Fruit fly (Drosophila melanogaster): ENCODE results near the gene Neurochondrin.

Neurochondrin gene

dm6 chr3R:6430206-6430605, 38.0 kb upstream of the Neurochondrin start:
- no peak for TF ChIP-seq ttk (optimal IDR thresholded peaks at IDR 0.05)
- TF ChIP-seq h (optimal IDR thresholded peaks at IDR 0.05), result no peak
- TF ChIP-seq insv (optimal IDR thresholded peaks at IDR 0.05), result no peak
- TF ChIP-seq Myc (optimal IDR thresholded peaks at IDR 0.05), result no peak
- no peak for TF ChIP-seq Sin3A (optimal IDR thresholded peaks at IDR 0.05)
- no peak for TF ChIP-seq psq (optimal IDR thresholded peaks at IDR 0.05)

dm6 chr3R:6432321-6432720, 35.9 kb upstream of the Neurochondrin start:
- no peak for TF ChIP-seq insv (optimal IDR thresholded peaks at IDR 0.05)
- no peak for TF ChIP-seq Sin3A (optimal IDR thresholded peaks at IDR 0.05)
- TF ChIP-seq psq (optimal IDR thresholded peaks at IDR 0.05), result no peak

dm6 chr3R:6432784-6433469, 35.3 kb upstream of the Neurochondrin start:
- TF ChIP-seq ttk (optimal IDR thresholded peaks at IDR 0.05), result no peak
- no peak for TF ChIP-seq Sin3A (optimal IDR thresholded peaks at IDR 0.05)
- TF ChIP-seq h (optimal IDR thresholded peaks at IDR 0.05), result no peak
- no peak for TF ChIP-seq insv (optimal IDR thresholded peaks at IDR 0.05)
- TF ChIP-seq psq (optimal IDR thresholded peaks at IDR 0.05), result no peak

dm6 chr3R:6433885-6434284, 34.4 kb upstream of the Neurochondrin start:
- TF ChIP-seq psq (optimal IDR thresholded peaks at IDR 0.05) (no peak), ttk (optimal IDR thresholded peaks at IDR 0.05) (no peak)

dm6 chr3R:6435219-6435618, 33.0 kb upstream of the Neurochondrin start:
- TF ChIP-seq ttk (optimal IDR thresholded peaks at IDR 0.05) (no peak), h (optimal IDR thresholded peaks at IDR 0.05) (no peak)

DNA sequence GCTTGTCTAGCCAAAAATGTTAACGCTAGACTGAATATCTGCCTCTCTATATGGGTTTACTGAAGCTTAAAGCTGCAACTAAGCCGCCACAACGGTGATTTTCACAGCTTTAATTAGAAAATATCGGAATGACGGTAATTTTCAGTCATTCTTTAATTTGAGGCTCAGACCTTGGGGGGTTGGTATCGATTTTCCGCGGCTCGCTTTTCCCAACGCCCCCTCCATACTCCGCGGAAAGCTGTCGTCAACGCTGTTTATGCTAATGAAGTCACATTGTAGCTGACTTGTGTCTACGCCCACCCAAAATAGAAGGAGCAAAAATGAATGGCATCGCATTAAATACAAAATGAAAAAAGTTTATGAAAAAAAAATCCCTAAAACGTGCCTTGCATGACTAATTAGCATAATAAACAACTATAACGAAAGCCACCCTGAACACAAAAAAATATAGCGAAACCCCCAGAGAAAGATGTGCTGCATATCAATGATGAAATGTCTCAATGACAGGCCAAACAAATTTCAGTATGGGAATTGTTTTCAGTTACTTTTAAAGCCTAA, 32.4 kb upstream of the Neurochondrin start:
- no peak for TF ChIP-seq insv (optimal IDR thresholded peaks at IDR 0.05)
- TF ChIP-seq Myc (optimal IDR thresholded peaks at IDR 0.05), result no peak
- no peak for TF ChIP-seq ttk (optimal IDR thresholded peaks at IDR 0.05)
- TF ChIP-seq h (optimal IDR thresholded peaks at IDR 0.05), result no peak
- TF ChIP-seq psq (optimal IDR thresholded peaks at IDR 0.05), result no peak
- no peak for TF ChIP-seq Sin3A (optimal IDR thresholded peaks at IDR 0.05)

DNA sequence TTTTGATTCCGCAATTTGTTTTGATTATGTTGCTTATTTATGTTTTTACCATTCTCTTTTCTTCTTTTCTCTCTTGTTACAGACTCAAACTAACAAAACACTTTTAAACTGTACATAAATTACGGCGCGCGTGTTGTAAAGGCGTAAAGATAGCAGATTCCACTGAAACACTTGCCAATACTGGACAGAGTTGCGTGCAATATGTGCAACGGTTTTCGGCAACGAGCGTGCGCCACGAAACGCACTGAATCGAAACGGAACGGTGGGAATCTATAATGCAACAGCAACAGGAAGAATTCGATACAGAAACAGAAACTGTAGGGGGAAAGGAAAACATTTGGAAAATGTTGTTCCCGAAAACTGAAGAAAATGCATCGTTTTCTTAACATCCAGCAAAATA, 31.6 kb upstream of the Neurochondrin start:
- TF ChIP-seq ttk (optimal IDR thresholded peaks at IDR 0.05) (no peak), Sin3A (optimal IDR thresholded peaks at IDR 0.05) (no peak), insv (optimal IDR thresholded peaks at IDR 0.05) (no peak), Myc (optimal IDR thresholded peaks at IDR 0.05) (no peak), psq (optimal IDR thresholded peaks at IDR 0.05) (no peak), h (optimal IDR thresholded peaks at IDR 0.05) (no peak)

DNA sequence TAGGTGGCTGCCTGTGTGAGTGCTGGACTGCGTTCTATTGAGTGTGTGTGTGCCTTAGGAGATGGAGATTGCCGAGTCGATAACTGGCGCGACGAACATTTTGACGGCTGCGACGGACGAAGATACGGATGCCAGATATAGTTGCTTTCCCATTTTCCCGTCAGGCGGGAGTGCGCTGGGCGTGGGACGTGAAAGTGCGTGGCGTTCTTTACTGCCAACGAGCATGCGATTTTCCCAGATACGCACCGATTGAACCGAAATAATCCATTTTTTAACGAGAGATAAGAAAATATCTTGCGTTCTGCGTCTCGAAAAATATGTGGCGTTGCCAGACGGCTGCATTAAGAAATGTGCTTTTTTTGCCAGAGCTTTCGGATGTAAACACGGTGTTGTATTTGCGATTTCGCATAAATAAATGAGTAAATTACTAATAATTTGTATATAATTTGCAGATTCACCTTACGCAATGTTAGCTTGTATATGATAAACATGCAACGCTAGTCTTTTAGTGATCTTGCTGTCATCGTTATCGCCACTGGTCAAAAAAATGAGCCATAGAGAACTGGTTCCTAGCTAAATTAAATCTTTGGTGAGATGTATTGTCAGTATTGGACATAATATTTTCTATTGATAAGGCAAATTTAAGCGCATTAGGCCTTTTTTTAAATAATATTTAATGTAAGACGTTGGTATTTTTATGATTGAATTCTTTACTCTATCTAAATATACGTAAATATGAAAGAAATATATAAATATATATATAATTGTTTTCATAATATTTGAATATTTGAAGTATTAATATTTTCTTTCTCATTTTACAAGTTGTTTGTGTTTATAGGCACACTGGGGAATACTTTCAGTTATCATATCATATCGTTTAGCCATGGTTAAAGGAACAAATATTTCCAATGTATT, 11.8 kb upstream of the Neurochondrin start, which contains the start of gene CG9727:
CG9727 (minus strand) TSS at position 537 of the 915 bp plus-strand sequence.
- TF ChIP-seq insv (optimal IDR thresholded peaks at IDR 0.05), result no peak
- TF ChIP-seq h (optimal IDR thresholded peaks at IDR 0.05), result no peak
- TF ChIP-seq Myc (optimal IDR thresholded peaks at IDR 0.05), result no peak
- TF ChIP-seq Sin3A (optimal IDR thresholded peaks at IDR 0.05), result no peak
- no peak for TF ChIP-seq psq (optimal IDR thresholded peaks at IDR 0.05)
- no peak for TF ChIP-seq ttk (optimal IDR thresholded peaks at IDR 0.05)

DNA sequence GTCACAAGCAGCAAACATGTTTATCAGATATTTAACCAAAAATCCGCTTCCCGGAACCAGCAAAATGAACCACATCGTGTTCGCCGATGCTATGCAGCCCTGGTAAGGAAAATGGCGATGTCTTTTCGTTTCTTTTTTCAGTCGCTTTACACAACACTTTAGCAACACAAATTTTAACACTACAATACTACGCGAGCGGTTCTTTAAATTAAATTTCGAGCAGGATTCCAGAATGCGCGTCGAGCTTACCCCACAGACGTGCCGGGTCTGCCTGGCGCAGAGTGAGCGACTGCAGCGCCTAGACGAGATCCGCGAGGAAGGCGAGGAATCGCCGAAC, 11.2 kb upstream of the Neurochondrin start, which contains the start of gene Zif:
Zif (plus strand) TSS at position 34 of the 337 bp plus-strand sequence.
- TF ChIP-seq insv (optimal IDR thresholded peaks at IDR 0.05) (no peak), Myc (optimal IDR thresholded peaks at IDR 0.05) (no peak), Sin3A (optimal IDR thresholded peaks at IDR 0.05) (no peak), ttk (optimal IDR thresholded peaks at IDR 0.05) (no peak)

DNA sequence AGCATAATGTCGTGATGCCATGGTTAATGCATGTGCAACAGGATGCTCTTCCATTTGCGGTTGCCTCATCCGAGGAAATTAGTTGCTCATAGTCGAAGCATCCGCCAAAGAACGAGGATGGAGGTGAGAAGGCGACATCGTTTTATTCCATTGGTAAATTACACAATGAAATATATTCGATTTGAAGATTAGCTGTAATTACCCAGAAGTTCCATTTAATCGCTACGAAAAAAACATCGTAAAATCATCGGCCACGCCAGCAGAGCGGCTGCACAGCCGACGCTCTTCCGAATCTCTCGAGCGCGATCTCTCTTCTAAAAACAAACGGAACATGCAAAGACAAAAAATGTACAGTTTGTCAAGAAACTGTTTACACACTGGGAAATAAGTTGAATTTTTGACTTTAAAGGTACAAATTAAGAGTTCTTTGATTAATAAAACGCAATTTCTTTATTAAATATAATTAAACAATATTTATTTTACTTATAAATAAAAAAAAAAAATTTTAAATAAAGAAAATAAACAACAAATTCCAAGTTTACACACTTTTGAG, 7.6 kb upstream of the Neurochondrin start:
- TF ChIP-seq Sin3A (optimal IDR thresholded peaks at IDR 0.05) (no peak), h (optimal IDR thresholded peaks at IDR 0.05) (no peak), insv (optimal IDR thresholded peaks at IDR 0.05) (no peak), ttk (optimal IDR thresholded peaks at IDR 0.05) (no peak), Myc (optimal IDR thresholded peaks at IDR 0.05) (no peak), psq (optimal IDR thresholded peaks at IDR 0.05) (no peak)

- TF ChIP-seq insv (optimal IDR thresholded peaks at IDR 0.05), result no peak
- no peak for TF ChIP-seq Myc (optimal IDR thresholded peaks at IDR 0.05)
- no peak for TF ChIP-seq ttk (optimal IDR thresholded peaks at IDR 0.05)
- no peak for TF ChIP-seq h (optimal IDR thresholded peaks at IDR 0.05)
Observed at dm6 chr3R:6462978-6463377, 5.3 kb upstream of the Neurochondrin start.

DNA sequence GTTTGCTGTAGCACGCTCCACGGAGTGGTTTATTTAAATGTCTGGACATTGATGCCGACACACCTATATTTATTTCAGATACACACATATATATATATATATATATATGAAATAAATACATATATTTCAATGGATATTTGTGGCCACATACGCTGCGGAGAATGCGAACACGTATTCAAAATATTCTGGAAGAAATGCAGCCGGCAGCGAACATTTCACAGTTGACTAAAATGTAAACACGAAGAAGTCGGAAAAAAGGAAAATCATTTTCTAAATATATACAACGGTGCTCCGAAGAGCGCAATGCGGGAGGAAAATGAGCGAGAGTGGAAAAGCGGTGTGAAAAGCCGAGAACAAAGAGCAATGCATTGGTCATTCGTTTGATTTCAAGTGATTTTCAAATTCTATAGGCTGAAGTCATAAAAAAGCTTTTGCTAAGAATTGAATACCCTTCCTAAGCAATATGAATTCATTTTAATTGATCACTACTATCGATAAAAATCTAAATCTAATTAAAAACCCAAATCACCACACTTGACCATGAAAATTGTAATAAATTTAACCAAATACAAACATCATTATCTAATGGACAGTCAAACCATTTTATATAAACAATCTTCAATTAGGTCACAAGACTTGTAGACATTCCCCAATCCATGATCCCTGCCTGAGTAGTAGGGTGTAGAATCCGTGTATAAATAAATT, 439 bp upstream of the Neurochondrin start:
- TF ChIP-seq psq (optimal IDR thresholded peaks at IDR 0.05), result no peak
- no peak for TF ChIP-seq ttk (optimal IDR thresholded peaks at IDR 0.05)
- no peak for TF ChIP-seq insv (optimal IDR thresholded peaks at IDR 0.05)
